Worm (Caenorhabditis elegans) whole organism, young adult: Measurements from ENCODE around the gene istr-1.

Source experiments
- B0019.2 ChIP-seq: fragments of 200-800 bp; sonication (Bioruptor generic); conservative IDR thresholded peaks from 2 replicates; pipeline ENCODE4 v1.3.6; 2022; ENCODE audit warnings: missing genetic modification reagents, missing genetic modification characterization, missing compliant biosample characterization
- B0035.1 ChIP-seq: sonication (generic microtip); optimal IDR thresholded peaks from 2 replicates; lab custom pipeline; 2016; ENCODE audit warnings: missing genetic modification characterization, mild to moderate bottlenecking, missing compliant biosample characterization, missing genotype, missing genetic modification reagents
- B0336.3 ChIP-seq: fragments of 200-800 bp; sonication (Bioruptor generic); IDR thresholded peaks from 2 replicates; pipeline ENCODE4 v1.3.6; 2022; ENCODE audit warnings: missing genetic modification characterization, missing compliant biosample characterization
- C17E4.6 ChIP-seq: fragments of 200-800 bp; sonication (Bioruptor generic); IDR thresholded peaks from 2 replicates; pipeline ENCODE4 v1.3.6; 2022; ENCODE audit warnings: missing genetic modification reagents, missing genetic modification characterization, missing compliant biosample characterization
- D2030.7 ChIP-seq: fragments of 200-800 bp; sonication (Bioruptor generic); IDR thresholded peaks from 2 replicates; pipeline ENCODE4 v1.3.6; 2022; ENCODE audit warnings: missing genetic modification reagents, missing genetic modification characterization, missing compliant biosample characterization
- F10E7.11 ChIP-seq: sonication (generic microtip); optimal IDR thresholded peaks from 2 replicates; lab custom pipeline; 2017; ENCODE audit warnings: mild to moderate bottlenecking, missing genetic modification characterization, moderate library complexity, missing compliant biosample characterization
- F23B12.7 ChIP-seq: sonication (generic microtip); optimal IDR thresholded peaks from 2 replicates; lab custom pipeline; 2017; ENCODE audit warnings: missing genetic modification characterization, mild to moderate bottlenecking, missing compliant biosample characterization, antibody characterized with exemption, moderate library complexity; ENCODE audit not compliant: insufficient read depth
- F33H1.4 ChIP-seq: fragments of 200-800 bp; sonication (Bioruptor generic); IDR thresholded peaks from 2 replicates; pipeline ENCODE4 v1.3.6; 2022; ENCODE audit warnings: missing genetic modification reagents, missing genetic modification characterization, missing compliant biosample characterization
- F37B4.10 ChIP-seq: fragments of 200-800 bp; sonication (Bioruptor generic); IDR thresholded peaks from 2 replicates; pipeline ENCODE4 v1.3.6; 2022; ENCODE audit warnings: missing genetic modification characterization, missing compliant biosample characterization
- F39B2.1 ChIP-seq: fragments of 200-800 bp; sonication (Bioruptor generic); IDR thresholded peaks from 2 replicates; pipeline ENCODE4 v1.3.6; 2022; ENCODE audit warnings: missing genetic modification reagents, missing genetic modification characterization, missing compliant biosample characterization
- F52B5.7 ChIP-seq: sonication (generic microtip); optimal IDR thresholded peaks from 2 replicates; lab custom pipeline; 2016; ENCODE audit warnings: mild to moderate bottlenecking, missing genetic modification characterization, missing compliant biosample characterization
- K11D2.4 ChIP-seq: fragments of 200-800 bp; sonication (Bioruptor generic); IDR thresholded peaks from 2 replicates; pipeline ENCODE4 v1.3.6; 2022; ENCODE audit warnings: missing genetic modification reagents, missing genetic modification characterization, missing compliant biosample characterization
- Y53F4B.3 ChIP-seq: fragments of 200-800 bp; sonication (Bioruptor generic); IDR thresholded peaks from 2 replicates; pipeline ENCODE4 v1.3.6; 2022; ENCODE audit warnings: missing genetic modification reagents, missing genetic modification characterization, missing compliant biosample characterization
- Y53G8AR.9 ChIP-seq: fragments of 200-800 bp; sonication (Bioruptor generic); conservative IDR thresholded peaks from 2 replicates; pipeline ENCODE4 v1.3.6; 2022; ENCODE audit warnings: missing genetic modification reagents, missing genetic modification characterization, missing compliant biosample characterization
- Y79H2A.3 ChIP-seq: fragments of 200-800 bp; sonication (Bioruptor generic); conservative IDR thresholded peaks from 2 replicates; pipeline ENCODE4 v1.3.6; 2022; ENCODE audit warnings: missing genetic modification reagents, missing genetic modification characterization, missing compliant biosample characterization
- ZK185.1 ChIP-seq: sonication (generic microtip); optimal IDR thresholded peaks from 2 replicates; lab custom pipeline; 2016; ENCODE audit warnings: mild to moderate bottlenecking, missing genetic modification characterization, missing compliant biosample characterization; ENCODE audit not compliant: poor library complexity, severe bottlenecking
- akir-1 ChIP-seq: fragments of 200-800 bp; sonication (Bioruptor generic); optimal IDR thresholded peaks from 2 replicates; lab custom pipeline; 2018; ENCODE audit warnings: mild to moderate bottlenecking, missing genetic modification characterization, moderate library complexity, missing compliant biosample characterization
- ama-1 ChIP-seq, 3 experiments: fragments of 150-350 bp in 1 of 3; sonication (generic microtip) in 2 of 3; optimal IDR thresholded peaks; 2 replicates each; lab custom pipeline; 2014 to 2018; ENCODE audit warnings: missing biosample characterization in 2 of 3, missing genetic modification characterization in 2 of 3, missing genetic modification reagents in 2 of 3
- aptf-2 ChIP-seq: fragments of 200-800 bp; sonication (Bioruptor generic); conservative IDR thresholded peaks from 2 replicates; pipeline ENCODE4 v1.3.6; 2022; ENCODE audit warnings: missing genetic modification reagents, missing genetic modification characterization, missing compliant biosample characterization
- aptf-3 ChIP-seq: fragments of 200-800 bp; sonication (Bioruptor generic); IDR thresholded peaks from 2 replicates; pipeline ENCODE4 v1.3.6; 2022; ENCODE audit warnings: missing genetic modification characterization, missing compliant biosample characterization
- attf-6 ChIP-seq: fragments of 200-800 bp; sonication (Bioruptor generic); IDR thresholded peaks from 2 replicates; pipeline ENCODE4 v1.3.6; 2022; ENCODE audit warnings: missing genetic modification reagents, missing genetic modification characterization, missing compliant biosample characterization
- ceh-58 ChIP-seq: fragments of 200-800 bp; sonication (Bioruptor generic); IDR thresholded peaks from 2 replicates; pipeline ENCODE4 v1.3.6; 2022; ENCODE audit warnings: missing genetic modification characterization, missing compliant biosample characterization
- ceh-91 ChIP-seq: fragments of 200-800 bp; sonication (Bioruptor generic); IDR thresholded peaks from 2 replicates; pipeline ENCODE4 v1.3.6; 2022; ENCODE audit warnings: missing genetic modification reagents, missing genetic modification characterization, missing compliant biosample characterization
- dpl-1 ChIP-seq: fragments of 150-350 bp; optimal IDR thresholded peaks from 2 replicates; lab custom pipeline; 2014; ENCODE audit warnings: missing biosample characterization, missing genetic modification reagents, missing genetic modification characterization
- gei-17 ChIP-seq: fragments of 200-800 bp; sonication (Bioruptor generic); optimal IDR thresholded peaks from 2 replicates; lab custom pipeline; 2018; ENCODE audit warnings: mild to moderate bottlenecking, missing genetic modification characterization, missing compliant biosample characterization
- him-1 ChIP-seq: sonication (generic microtip); optimal IDR thresholded peaks from 2 replicates; lab custom pipeline; 2016; ENCODE audit warnings: missing genotype, missing genetic modification reagents, missing genetic modification characterization, missing compliant biosample characterization
- hmg-20 ChIP-seq: fragments of 200-800 bp; sonication (Bioruptor generic); IDR thresholded peaks from 2 replicates; pipeline ENCODE4 v1.3.6; 2022; ENCODE audit warnings: missing genetic modification reagents, missing genetic modification characterization, missing compliant biosample characterization
- let-526 ChIP-seq: fragments of 200-800 bp; sonication (Bioruptor generic); IDR thresholded peaks from 2 replicates; pipeline ENCODE4 v1.3.6; 2022; ENCODE audit warnings: missing genetic modification reagents, missing genetic modification characterization, missing compliant biosample characterization
- lin-40 ChIP-seq: sonication (generic microtip); optimal IDR thresholded peaks from 2 replicates; lab custom pipeline; 2016; ENCODE audit warnings: missing genetic modification characterization, mild to moderate bottlenecking, missing compliant biosample characterization, missing genotype, missing genetic modification reagents
- madf-3 ChIP-seq: fragments of 200-800 bp; sonication (Bioruptor generic); IDR thresholded peaks from 2 replicates; pipeline ENCODE4 v1.3.6; 2022; ENCODE audit warnings: missing genetic modification reagents, missing genetic modification characterization, missing compliant biosample characterization
- madf-6 ChIP-seq: fragments of 200-800 bp; sonication (Bioruptor generic); IDR thresholded peaks from 2 replicates; pipeline ENCODE4 v1.3.6; 2022; ENCODE audit warnings: missing genetic modification reagents, missing genetic modification characterization, missing compliant biosample characterization
- mel-28 ChIP-seq: sonication (generic microtip); optimal IDR thresholded peaks from 2 replicates; lab custom pipeline; 2016; ENCODE audit warnings: borderline replicate concordance, mild to moderate bottlenecking, missing genetic modification characterization, missing compliant biosample characterization
- mes-4 ChIP-seq: sonication (generic microtip); optimal IDR thresholded peaks from 2 replicates; lab custom pipeline; 2016; ENCODE audit warnings: missing genotype, missing genetic modification characterization, missing compliant biosample characterization
- mxl-1 ChIP-seq: sonication (generic microtip); optimal IDR thresholded peaks from 2 replicates; lab custom pipeline; 2016; ENCODE audit warnings: missing genetic modification characterization, missing compliant biosample characterization
- nfya-1 ChIP-seq: sonication (generic microtip); optimal IDR thresholded peaks from 2 replicates; lab custom pipeline; 2017; ENCODE audit warnings: antibody characterized with exemption, missing compliant biosample characterization, missing genetic modification characterization, borderline replicate concordance; ENCODE audit not compliant: insufficient read depth
- nfya-2 ChIP-seq: fragments of 200-800 bp; sonication (Bioruptor generic); IDR thresholded peaks from 2 replicates; pipeline ENCODE4 v1.3.6; 2022; ENCODE audit warnings: missing genetic modification reagents, missing genetic modification characterization, missing compliant biosample characterization
- nfyb-1 ChIP-seq: fragments of 200-800 bp; sonication (Bioruptor generic); IDR thresholded peaks from 2 replicates; pipeline ENCODE4 v1.3.6; 2022; ENCODE audit warnings: missing genetic modification reagents, missing genetic modification characterization, missing compliant biosample characterization
- sdz-38 ChIP-seq: sonication (generic microtip); optimal IDR thresholded peaks from 2 replicates; lab custom pipeline; 2016; ENCODE audit warnings: missing genotype, missing genetic modification characterization, missing compliant biosample characterization
- snpc-1.3 ChIP-seq: sonication (generic microtip); optimal IDR thresholded peaks from 2 replicates; lab custom pipeline; 2017; ENCODE audit warnings: missing genetic modification characterization, mild to moderate bottlenecking, missing compliant biosample characterization, antibody characterized with exemption, moderate library complexity, missing genotype, missing genetic modification reagents; ENCODE audit not compliant: insufficient read depth
- snpc-4 ChIP-seq, 5 experiments: fragments of 150-350 bp in 1 of 5; sonication (generic microtip) in 4 of 5; optimal IDR thresholded peaks; 2 replicates each; lab custom pipeline; 2014 to 2018; ENCODE audit warnings: missing genetic modification characterization in 5 of 5, missing biosample characterization in 3 of 5, antibody characterized with exemption in 2 of 5, mild to moderate bottlenecking in 2 of 5, missing compliant biosample characterization in 2 of 5, missing genotype in 2 of 5, moderate library complexity in 2 of 5, missing genetic modification reagents in 1 of 5
- somi-1 ChIP-seq: fragments of 200-800 bp; sonication (Bioruptor generic); optimal IDR thresholded peaks from 2 replicates; lab custom pipeline; 2018; ENCODE audit warnings: mild to moderate bottlenecking, missing genetic modification characterization, missing compliant biosample characterization
- tbx-9 ChIP-seq: sonication (generic microtip); optimal IDR thresholded peaks from 2 replicates; lab custom pipeline; 2016; ENCODE audit warnings: borderline replicate concordance, missing genetic modification characterization, inconsistent platforms, missing compliant biosample characterization
- xnd-1 ChIP-seq: sonication (generic microtip); optimal IDR thresholded peaks from 2 replicates; lab custom pipeline; 2016; ENCODE audit warnings: missing genotype, missing genetic modification reagents, missing genetic modification characterization, missing compliant biosample characterization
- zfh-2 ChIP-seq: fragments of 200-800 bp; sonication (Bioruptor generic); conservative IDR thresholded peaks from 2 replicates; pipeline ENCODE4 v1.3.6; 2022; ENCODE audit warnings: missing genetic modification reagents, missing genetic modification characterization, missing compliant biosample characterization
- ztf-18 ChIP-seq: sonication (generic microtip); optimal IDR thresholded peaks from 2 replicates; lab custom pipeline; 2016; ENCODE audit warnings: missing genotype, mild to moderate bottlenecking, missing genetic modification characterization, missing compliant biosample characterization
- ztf-25 ChIP-seq: fragments of 200-800 bp; sonication (Bioruptor generic); IDR thresholded peaks from 2 replicates; pipeline ENCODE4 v1.3.6; 2022; ENCODE audit warnings: missing genetic modification reagents, missing genetic modification characterization, missing compliant biosample characterization

The istr-1 gene

DNA sequence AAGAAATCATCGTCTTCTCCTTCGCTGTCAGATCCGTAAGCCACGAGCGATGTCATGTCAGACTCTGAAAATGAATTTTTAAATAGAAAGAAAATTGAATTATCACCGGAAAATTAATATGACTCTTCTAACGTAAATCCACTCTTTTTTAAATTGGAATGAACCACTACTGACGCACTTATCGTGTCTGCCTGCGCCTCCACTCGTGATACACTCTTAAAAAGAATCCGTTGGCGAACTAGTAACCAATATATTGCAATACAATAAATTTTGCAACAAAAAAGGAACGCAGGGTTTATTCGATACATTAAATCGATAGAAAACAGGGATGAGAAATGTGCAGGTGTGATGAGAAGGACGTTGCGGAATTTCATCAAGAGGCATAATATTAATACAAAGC lies 38.2 kb upstream of the istr-1 start, which contains the start of gene ccch-3 (continued):
- no peak for TF ChIP-seq B0019.2
- TF ChIP-seq zfh-2 (GFP tag; lab: Robert Waterston, UW): no peak
- no peak for TF ChIP-seq ztf-25 (GFP tag; lab: Robert Waterston, UW)
- no peak for TF ChIP-seq ceh-58 (GFP tag; lab: Robert Waterston, UW)
- no peak for TF ChIP-seq mes-4 (tag; lab: Kevin White, UChicago)
- TF ChIP-seq him-1: peak; percentile 31
- no peak for TF ChIP-seq aptf-3
- no peak; the same call in 1 of the 2 replicates for TF ChIP-seq nfyb-1 (GFP tag; lab: Robert Waterston, UW)
- TF ChIP-seq Y53F4B.3 (GFP tag; lab: Robert Waterston, UW): no peak
- TF ChIP-seq Y79H2A.3 (GFP tag; lab: Robert Waterston, UW): no peak
- peak; percentile 70 for TF ChIP-seq lin-40 (tag; lab: Kevin White, UChicago)
- no peak for TF ChIP-seq nfya-2
- no peak for TF ChIP-seq attf-6 (GFP tag; lab: Robert Waterston, UW)
- TF ChIP-seq somi-1 (GFP tag; lab: Kevin White, UChicago): peak; percentile 42
- 0 out of 2 replicates have a peak, but pooled peaks have one; percentile 27 for TF ChIP-seq K11D2.4 (GFP tag; lab: Robert Waterston, UW)
- peak; percentile 26 for TF ChIP-seq F33H1.4 (GFP tag; lab: Robert Waterston, UW)
- TF ChIP-seq snpc-1.3 (tag; lab: Kevin White, UChicago): peak; percentile 36
- no peak for TF ChIP-seq let-526 (GFP tag; lab: Robert Waterston, UW)
- TF ChIP-seq akir-1 (GFP tag; lab: Kevin White, UChicago): no peak
- TF ChIP-seq B0035.1: no peak
- no peak for TF ChIP-seq sdz-38 (tag; lab: Kevin White, UChicago)
- no peak for TF ChIP-seq gei-17 (GFP tag; lab: Kevin White, UChicago)
- no peak for TF ChIP-seq mxl-1 (tag; lab: Kevin White, UChicago)
- no peak for TF ChIP-seq F52B5.7 (tag; lab: Kevin White, UChicago)
- TF ChIP-seq nfya-1 (tag; lab: Kevin White, UChicago): no peak
- TF ChIP-seq D2030.7 (GFP tag; lab: Robert Waterston, UW): no peak; the same call in 1 of the 2 replicates
- TF ChIP-seq F23B12.7 (tag; lab: Kevin White, UChicago): no peak
- no peak for TF ChIP-seq F37B4.10 (GFP tag; lab: Robert Waterston, UW)
- no peak for TF ChIP-seq F39B2.1 (GFP tag; lab: Robert Waterston, UW)
- TF ChIP-seq, all 124 proteins: peak for 49

DNA sequence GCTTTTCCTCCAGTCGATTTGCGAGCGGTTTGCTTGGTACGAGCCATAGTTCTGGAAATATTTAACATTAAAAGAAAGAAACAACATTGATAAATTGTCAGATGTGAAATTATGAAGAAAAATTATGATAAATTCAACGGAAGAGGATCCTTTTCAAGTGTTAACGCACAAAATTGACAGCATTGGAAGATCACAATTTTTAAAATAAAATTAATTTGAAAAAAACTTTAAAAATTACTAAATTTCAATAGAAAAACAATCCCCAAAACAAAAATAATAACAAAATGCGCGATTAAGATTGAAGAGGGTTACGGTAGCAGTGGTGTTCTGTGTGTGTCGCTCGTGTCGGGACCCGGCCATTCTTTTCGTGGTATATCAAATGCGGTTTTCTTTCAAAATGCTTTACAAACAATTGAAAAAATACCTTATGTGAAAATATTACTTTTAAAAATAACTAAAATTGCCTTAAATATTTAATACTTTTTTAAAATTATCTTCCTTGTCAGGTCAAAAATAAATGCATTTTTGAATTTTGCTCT lies 37.3 kb upstream of the istr-1 start, which contains the start of gene his-74:
Gene his-74, minus strand, starts transcription at position 51 of the 539 bp plus-strand sequence.
- TF ChIP-seq madf-6 (GFP tag; lab: Robert Waterston, UW) (peak; percentile 84), B0336.3 (GFP tag; lab: Robert Waterston, UW) (no peak), ama-1 (optimal IDR thresholded peaks at IDR 0.05; lab: Kevin White, UChicago) (no peak), ama-1 (GFP tag; optimal IDR thresholded peaks at IDR 0.05; lab: Kevin White, UChicago) (no peak), ceh-58 (GFP tag; lab: Robert Waterston, UW) (no peak), F10E7.11 (tag; lab: Kevin White, UChicago) (no peak), nfyb-1 (GFP tag; lab: Robert Waterston, UW) (no peak), ceh-91 (0 out of 2 replicates have a peak, but pooled peaks have one; percentile 26), aptf-2 (GFP tag; lab: Robert Waterston, UW) (no peak), ztf-18 (tag; lab: Kevin White, UChicago) (no peak), F33H1.4 (GFP tag; lab: Robert Waterston, UW) (peak; percentile 77), mel-28 (tag; lab: Kevin White, UChicago) (no peak), tbx-9 (no peak), xnd-1 (tag; lab: Kevin White, UChicago) (peak; percentile 47), hmg-20 (GFP tag; lab: Robert Waterston, UW) (no peak), ZK185.1 (no peak), dpl-1 (GFP tag; lab: Kevin White, UChicago) (no peak), Y53G8AR.9 (no peak), snpc-4 (GFP tag; optimal IDR thresholded peaks at IDR 0.05; lab: Kevin White, UChicago) (no peak), snpc-4 (tag; optimal IDR thresholded peaks at IDR 0.05; lab: Kevin White, UChicago) (no peak), madf-3 (GFP tag; lab: Robert Waterston, UW) (no peak), C17E4.6 (no peak), K11D2.4 (GFP tag; lab: Robert Waterston, UW) (no peak)
